Worm (Caenorhabditis elegans) whole organism, L3 larva: ENCODE measurements around the gene F43E12.1.

Source experiments
- R02D3.7 ChIP-seq: fragments of 150-350 bp; optimal IDR thresholded peaks from 2 replicates; lab custom pipeline; 2014; ENCODE audit warnings: missing biosample characterization, missing genetic modification characterization
- ZK546.5 ChIP-seq: sonication (generic microtip); optimal IDR thresholded peaks from 2 replicates; lab custom pipeline; 2017; ENCODE audit warnings: missing biosample characterization, missing genetic modification characterization
- aly-2 ChIP-seq: fragments of 150-350 bp; optimal IDR thresholded peaks from 2 replicates; lab custom pipeline; 2014; ENCODE audit warnings: missing biosample characterization, missing genetic modification characterization
- ama-1 ChIP-seq: fragments of 150-350 bp; optimal IDR thresholded peaks from 2 replicates; lab custom pipeline; 2018
- ceh-28 ChIP-seq: fragments of 150-350 bp; optimal IDR thresholded peaks from 2 replicates; lab custom pipeline; 2014; ENCODE audit warnings: missing biosample characterization, missing genetic modification reagents, missing genetic modification characterization
- ceh-82 ChIP-seq: fragments of 150-350 bp; optimal IDR thresholded peaks from 2 replicates; lab custom pipeline; 2014; ENCODE audit warnings: missing biosample characterization, missing genetic modification characterization
- daf-12 ChIP-seq: fragments of 150-350 bp; optimal IDR thresholded peaks from 2 replicates; lab custom pipeline; 2014; ENCODE audit warnings: missing biosample characterization, missing genetic modification reagents, missing genetic modification characterization
- egl-27 ChIP-seq: sonication (generic microtip); optimal IDR thresholded peaks from 4 replicates; lab custom pipeline; 2017; ENCODE audit warnings: missing biosample characterization, missing genetic modification reagents, missing genetic modification characterization
- egl-5 ChIP-seq: fragments of 150-350 bp; optimal IDR thresholded peaks from 2 replicates; lab custom pipeline; 2017; ENCODE audit warnings: missing biosample characterization, missing genetic modification reagents, missing genetic modification characterization, inconsistent platforms
- elt-1 ChIP-seq: fragments of 150-350 bp; optimal IDR thresholded peaks from 2 replicates; lab custom pipeline; 2014; ENCODE audit warnings: missing biosample characterization, missing genetic modification characterization
- elt-2 ChIP-seq: sonication (generic microtip); optimal IDR thresholded peaks from 2 replicates; lab custom pipeline; 2016; ENCODE audit warnings: missing genetic modification reagents, mild to moderate bottlenecking, missing genetic modification characterization, missing compliant biosample characterization
- elt-3 ChIP-seq, 3 experiments: fragments of 150-350 bp in 1 of 3; sonication (generic microtip) in 2 of 3; optimal IDR thresholded peaks; 2 replicates in 2 of 3; 4 replicates in 1 of 3; lab custom pipeline; 2014 to 2017; ENCODE audit warnings: missing biosample characterization in 3 of 3, missing genetic modification characterization in 3 of 3
- eor-1 ChIP-seq, 2 experiments: fragments of 150-350 bp; optimal IDR thresholded peaks; 2 replicates each; lab custom pipeline; 2014 to 2018; ENCODE audit warnings: missing biosample characterization in 2 of 2, missing genetic modification characterization in 2 of 2
- fkh-10 ChIP-seq: sonication (generic microtip); optimal IDR thresholded peaks from 2 replicates; lab custom pipeline; 2017; ENCODE audit warnings: missing biosample characterization, missing genetic modification reagents, missing genetic modification characterization
- fkh-2 ChIP-seq: fragments of 150-350 bp; optimal IDR thresholded peaks from 2 replicates; lab custom pipeline; 2014; ENCODE audit warnings: missing biosample characterization, missing genetic modification reagents, missing genetic modification characterization
- jun-1 ChIP-seq: fragments of 150-350 bp; optimal IDR thresholded peaks from 2 replicates; lab custom pipeline; 2014; ENCODE audit warnings: missing biosample characterization, missing genetic modification reagents, missing genetic modification characterization
- lin-39 ChIP-seq: fragments of 150-350 bp; optimal IDR thresholded peaks from 2 replicates; lab custom pipeline; 2018; ENCODE audit warnings: missing biosample characterization, missing genetic modification reagents, missing genetic modification characterization
- lsy-12 ChIP-seq: sonication (generic microtip); optimal IDR thresholded peaks from 2 replicates; lab custom pipeline; 2016; ENCODE audit warnings: mild to moderate bottlenecking, missing genetic modification characterization, missing compliant biosample characterization
- mdl-1 ChIP-seq: fragments of 150-350 bp; optimal IDR thresholded peaks from 2 replicates; lab custom pipeline; 2014; ENCODE audit warnings: missing biosample characterization, missing genetic modification characterization
- mml-1 ChIP-seq: fragments of 150-350 bp; sonication (generic microtip); optimal IDR thresholded peaks from 3 replicates; lab custom pipeline; 2014; ENCODE audit warnings: missing biosample characterization, missing genetic modification characterization
- nfya-1 ChIP-seq: sonication (generic microtip); optimal IDR thresholded peaks from 2 replicates; lab custom pipeline; 2017; ENCODE audit warnings: missing genetic modification characterization, mild to moderate bottlenecking, missing compliant biosample characterization, antibody characterized with exemption, moderate library complexity; ENCODE audit not compliant: insufficient read depth
- nhr-12 ChIP-seq: fragments of 150-350 bp; optimal IDR thresholded peaks from 2 replicates; lab custom pipeline; 2014; ENCODE audit warnings: missing biosample characterization, missing genetic modification characterization
- nhr-23 ChIP-seq: fragments of 150-350 bp; optimal IDR thresholded peaks from 2 replicates; lab custom pipeline; 2014; ENCODE audit warnings: missing biosample characterization, missing genetic modification reagents, missing genetic modification characterization
- nhr-25 ChIP-seq: sonication (generic microtip); optimal IDR thresholded peaks from 2 replicates; lab custom pipeline; 2017; ENCODE audit warnings: missing biosample characterization, missing genetic modification characterization
- nhr-28 ChIP-seq: fragments of 150-350 bp; optimal IDR thresholded peaks from 2 replicates; lab custom pipeline; 2014; ENCODE audit warnings: missing biosample characterization, missing genetic modification characterization
- nhr-43 ChIP-seq: sonication (generic microtip); optimal IDR thresholded peaks from 2 replicates; lab custom pipeline; 2016; ENCODE audit warnings: mild to moderate bottlenecking, missing genetic modification characterization, missing compliant biosample characterization; ENCODE audit not compliant: poor library complexity, severe bottlenecking
- nhr-67 ChIP-seq: fragments of 150-350 bp; optimal IDR thresholded peaks from 2 replicates; lab custom pipeline; 2014; ENCODE audit warnings: missing biosample characterization, missing genetic modification characterization
- nhr-77 ChIP-seq: fragments of 150-350 bp; optimal IDR thresholded peaks from 2 replicates; lab custom pipeline; 2014; ENCODE audit warnings: missing biosample characterization, missing genetic modification characterization
- pha-4 ChIP-seq: fragments of 150-350 bp; optimal IDR thresholded peaks from 2 replicates; lab custom pipeline; 2014; ENCODE audit warnings: missing biosample characterization, missing genetic modification reagents, missing genetic modification characterization
- skn-1 ChIP-seq: fragments of 150-350 bp; optimal IDR thresholded peaks from 2 replicates; lab custom pipeline; 2014; ENCODE audit warnings: missing biosample characterization, missing genetic modification characterization
- snpc-4 ChIP-seq: fragments of 150-350 bp; optimal IDR thresholded peaks from 2 replicates; lab custom pipeline; 2014; ENCODE audit warnings: missing biosample characterization, missing genetic modification characterization
- tbx-2 ChIP-seq: sonication (generic microtip); optimal IDR thresholded peaks from 2 replicates; lab custom pipeline; 2016; ENCODE audit warnings: mild to moderate bottlenecking, missing genetic modification characterization, missing compliant biosample characterization
- unc-39 ChIP-seq: sonication (generic microtip); optimal IDR thresholded peaks from 4 replicates; lab custom pipeline; 2017; ENCODE audit warnings: missing biosample characterization, missing genetic modification characterization
- unc-62 ChIP-seq: fragments of 150-350 bp; sonication (generic microtip); optimal IDR thresholded peaks from 4 replicates; lab custom pipeline; 2014; ENCODE audit warnings: missing biosample characterization, missing genetic modification reagents, missing genetic modification characterization
- ztf-11 ChIP-seq: fragments of 150-350 bp; optimal IDR thresholded peaks from 2 replicates; lab custom pipeline; 2014; ENCODE audit warnings: missing biosample characterization, missing genetic modification characterization

The F43E12.1 gene

ce11 chrX:7205195-7205594 lies 27.8 kb downstream of the F43E12.1 start, which contains the start of gene C55B6.5:
Gene C55B6.5, minus strand, starts transcription at chrX:7205295.
- TF ChIP-seq daf-12 (tag; lab: Kevin White, UChicago) (no peak), elt-1 (tag; lab: Kevin White, UChicago) (no peak), fkh-2 (no peak), elt-2 (tag; lab: Kevin White, UChicago) (no peak), aly-2 (tag; lab: Kevin White, UChicago) (no peak), nhr-43 (tag; lab: Kevin White, UChicago) (no peak), elt-3 (tag; optimal IDR thresholded peaks at IDR 0.05; lab: Kevin White, UChicago) (no peak), nfya-1 (no peak)

ce11 chrX:7206419-7206818 lies 29.0 kb downstream of the F43E12.1 start, which contains the start of gene ZK867.2:
Gene ZK867.2, plus strand, starts transcription at chrX:7206719.
- no peak for TF ChIP-seq eor-1 (tag; optimal IDR thresholded peaks at IDR 0.05; lab: Kevin White, UChicago)
- TF ChIP-seq snpc-4 (tag; lab: Kevin White, UChicago), result no peak
- no peak for TF ChIP-seq elt-2 (tag; lab: Kevin White, UChicago)
- no peak for TF ChIP-seq unc-39 (tag; lab: Kevin White, UChicago)
- no peak for TF ChIP-seq nfya-1
- no peak for TF ChIP-seq elt-1 (tag; lab: Kevin White, UChicago)
- no peak for TF ChIP-seq lsy-12 (tag; lab: Kevin White, UChicago)
- no peak for TF ChIP-seq elt-3 (tag; optimal IDR thresholded peaks at IDR 0.05; lab: Kevin White, UChicago)
- no peak for TF ChIP-seq unc-62 (GFP tag; lab: Kevin White, UChicago)
- no peak for TF ChIP-seq nhr-12 (tag; lab: Kevin White, UChicago)
- no peak for TF ChIP-seq nhr-67 (tag; lab: Kevin White, UChicago)
- TF ChIP-seq nhr-25 (tag; lab: Kevin White, UChicago), result no peak
- no peak for TF ChIP-seq jun-1 (tag; lab: Kevin White, UChicago)
- TF ChIP-seq fkh-10 (GFP tag; lab: Kevin White, UChicago), result no peak
- TF ChIP-seq mml-1, result no peak
- no peak for TF ChIP-seq ceh-28 (tag; lab: Kevin White, UChicago)

ce11 chrX:7209151-7209550 lies 31.7 kb downstream of the F43E12.1 start:
- TF ChIP-seq unc-62 (GFP tag; lab: Kevin White, UChicago) (no peak), egl-5 (tag; lab: Kevin White, UChicago) (no peak), nhr-23 (no peak), fkh-10 (GFP tag; lab: Kevin White, UChicago) (no peak)
- TF ChIP-seq, all 47 proteins: peak for 0

- peak; percentile 71 for TF ChIP-seq nfya-1
- no peak for TF ChIP-seq tbx-2 (tag; lab: Kevin White, UChicago)
- no peak for TF ChIP-seq pha-4 (tag; lab: Kevin White, UChicago)
- TF ChIP-seq jun-1 (tag; lab: Kevin White, UChicago), result no peak
- no peak for TF ChIP-seq ztf-11
- TF ChIP-seq ZK546.5 (tag; lab: Kevin White, UChicago), result no peak
- peak; percentile 53 for TF ChIP-seq egl-5 (tag; lab: Kevin White, UChicago)
- no peak for TF ChIP-seq lin-39
- no peak for TF ChIP-seq egl-27 (tag; lab: Kevin White, UChicago)
- TF ChIP-seq ama-1, result no peak
- no peak for TF ChIP-seq nhr-67 (tag; lab: Kevin White, UChicago)
- TF ChIP-seq eor-1 (tag; optimal IDR thresholded peaks at IDR 0.05; lab: Kevin White, UChicago), result no peak
- no peak for TF ChIP-seq nhr-77 (tag; lab: Kevin White, UChicago)
- TF ChIP-seq fkh-10 (GFP tag; lab: Kevin White, UChicago), result no peak
- TF ChIP-seq R02D3.7 (tag; lab: Kevin White, UChicago), result no peak
- TF ChIP-seq, all 47 proteins: peak for 2
These were observed 33.1 kb downstream of the F43E12.1 start for ce11 chrX:7210467-7211107.

DNA sequence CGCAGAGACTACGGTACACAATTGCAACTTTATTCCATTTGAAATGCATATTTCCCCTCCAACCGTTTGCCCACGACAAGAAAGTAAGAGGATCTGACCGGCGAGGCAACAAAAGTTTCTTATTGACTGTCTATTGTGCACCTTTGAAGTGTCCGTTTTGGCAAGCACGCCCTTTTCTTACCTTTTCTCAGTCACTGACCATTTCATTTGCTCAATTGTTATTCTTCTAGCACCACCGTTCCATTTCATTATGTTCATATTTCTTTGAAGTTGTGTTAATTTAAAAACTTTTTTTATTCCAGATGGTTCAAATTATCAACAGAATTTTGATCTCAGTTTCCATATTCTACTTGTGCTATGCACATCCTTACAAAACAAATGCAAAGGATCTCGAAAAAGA lies 34.0 kb downstream of the F43E12.1 start, which contains the start of gene spp-22:
spp-22 (plus strand) TSS at position 301 of the 400 bp plus-strand sequence.
- no peak for TF ChIP-seq unc-39 (tag; lab: Kevin White, UChicago)
- TF ChIP-seq ZK546.5 (tag; lab: Kevin White, UChicago), result no peak
- TF ChIP-seq nfya-1, result no peak
- TF ChIP-seq skn-1 (tag; lab: Kevin White, UChicago), result no peak
- no peak for TF ChIP-seq lin-39
- no peak for TF ChIP-seq ceh-28 (tag; lab: Kevin White, UChicago)
- no peak for TF ChIP-seq egl-5 (tag; lab: Kevin White, UChicago)
- no peak for TF ChIP-seq ceh-82 (tag; lab: Kevin White, UChicago)
- no peak for TF ChIP-seq mdl-1 (tag; lab: Kevin White, UChicago)
- no peak for TF ChIP-seq nhr-28 (tag; lab: Kevin White, UChicago)
- no peak for TF ChIP-seq pha-4 (tag; lab: Kevin White, UChicago)
